Worm (Caenorhabditis elegans): ENCODE data around the gene bus-8A.

The bus-8A gene

ce11 chrX:5475164-5475576, 17.5 kb upstream of the bus-8A start (continued):
- peak; percentile 65 for TF ChIP-seq nhr-19 (GFP tag; conservative IDR thresholded peaks at IDR 0.05)
- no peak for TF ChIP-seq lin-13 (GFP tag; optimal IDR thresholded peaks at IDR 0.05)
- TF ChIP-seq egl-27 (tag; optimal IDR thresholded peaks at IDR 0.05), result peak in 1 of 2 experiments; percentile 84
- TF ChIP-seq fkh-10 (GFP tag; optimal IDR thresholded peaks at IDR 0.05), result no peak
- TF ChIP-seq C16A3.4 (tag; optimal IDR thresholded peaks at IDR 0.05), result peak; percentile 65
- peak; percentile 50 for TF ChIP-seq nhr-47 (tag; optimal IDR thresholded peaks at IDR 0.05)
- peak; percentile 48 for TF ChIP-seq ztf-4 (tag; optimal IDR thresholded peaks at IDR 0.05)
- TF ChIP-seq dsc-1 (tag; optimal IDR thresholded peaks at IDR 0.05), result no peak
- TF ChIP-seq unc-98 (GFP tag; IDR thresholded peaks at IDR 0.05), result no peak
- TF ChIP-seq ztf-11 (tag; optimal IDR thresholded peaks at IDR 0.05), result no peak
- peak; percentile 72 for TF ChIP-seq rnt-1 (tag; optimal IDR thresholded peaks at IDR 0.05)

DNA sequence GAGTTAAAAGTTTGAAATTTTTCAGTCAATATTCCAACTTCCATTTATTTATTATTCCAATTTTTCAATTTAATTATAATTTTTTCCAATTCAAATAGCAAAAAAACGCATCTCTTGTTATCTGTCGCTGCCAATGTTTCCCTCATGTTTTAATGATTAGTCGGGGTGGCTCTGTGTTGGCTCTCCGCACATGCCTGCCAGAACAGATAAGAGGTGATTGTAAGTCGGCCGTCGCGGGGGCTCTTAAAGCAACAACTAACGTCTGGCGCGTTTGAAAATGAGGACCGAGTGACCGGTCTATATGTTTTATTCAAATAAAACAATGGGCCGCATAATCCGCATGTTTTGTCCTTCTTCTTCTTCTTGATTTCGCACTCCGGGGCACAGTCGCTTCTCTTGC, 16.4 kb upstream of the bus-8A start:
- TF ChIP-seq mdl-1 (tag; optimal IDR thresholded peaks at IDR 0.05), result peak in 1 of 2 experiments; percentile 5
- TF ChIP-seq elt-2 (tag; optimal IDR thresholded peaks at IDR 0.05), result peak; percentile 47
- no peak for TF ChIP-seq nhr-90 (tag; optimal IDR thresholded peaks at IDR 0.05; ENCODE audit: poor library complexity)

DNA sequence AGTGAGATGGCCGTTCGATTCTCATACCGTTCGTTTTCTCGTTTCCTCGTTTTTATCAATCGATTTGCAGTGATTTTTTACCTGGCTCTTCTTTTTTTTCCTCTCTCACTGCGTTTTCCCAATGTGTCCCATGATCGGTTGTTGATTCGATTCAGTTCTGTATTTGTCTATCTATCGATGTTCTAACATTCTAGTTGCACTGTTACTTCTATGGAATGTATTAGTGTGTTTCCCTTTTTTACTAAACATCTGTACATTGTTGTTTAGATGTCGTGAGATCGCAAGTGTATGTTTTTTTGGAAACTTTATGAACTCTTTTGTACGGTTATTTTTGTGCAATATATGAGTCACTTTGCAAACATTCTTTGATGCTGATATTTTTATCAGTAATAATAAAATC, 15.1 kb upstream of the bus-8A start:
- TF ChIP-seq zip-4 (GFP tag; optimal IDR thresholded peaks at IDR 0.05) (no peak), nhr-19 (GFP tag; conservative IDR thresholded peaks at IDR 0.05) (no peak), fkh-4 (tag; optimal IDR thresholded peaks at IDR 0.05; ENCODE audit: borderline replicate concordance) (no peak), lin-15B (tag; optimal IDR thresholded peaks at IDR 0.05) (no peak), rnt-1 (tag; optimal IDR thresholded peaks at IDR 0.05) (no peak)

ce11 chrX:5478875-5479274, 13.8 kb upstream of the bus-8A start:
- TF ChIP-seq mep-1 (tag; optimal IDR thresholded peaks at IDR 0.05) (no peak), lsy-2 (tag; optimal IDR thresholded peaks at IDR 0.05) (peak in 1 of 2 experiments; percentile 6), grh-1 (GFP tag; IDR thresholded peaks at IDR 0.05) (no peak), skn-1 (tag; optimal IDR thresholded peaks at IDR 0.05) (no peak), nhr-20 (tag; optimal IDR thresholded peaks at IDR 0.05) (peak; percentile 0), nhr-11 (tag; optimal IDR thresholded peaks at IDR 0.05) (no peak), lin-14 (GFP tag; optimal IDR thresholded peaks at IDR 0.05) (peak; percentile 6), nhr-85 (tag) (peak; percentile 72), blmp-1 (tag; optimal IDR thresholded peaks at IDR 0.05) (peak; percentile 1), C34B4.2 (tag; optimal IDR thresholded peaks at IDR 0.05) (no peak), unc-98 (GFP tag; IDR thresholded peaks at IDR 0.05) (no peak), nhr-19 (GFP tag; conservative IDR thresholded peaks at IDR 0.05) (no peak), efl-1 (optimal IDR thresholded peaks at IDR 0.05) (no peak), efl-1 (GFP tag; optimal IDR thresholded peaks at IDR 0.05 in 1 of 2) (peak in 1 of 2 experiments; percentile 77)

DNA sequence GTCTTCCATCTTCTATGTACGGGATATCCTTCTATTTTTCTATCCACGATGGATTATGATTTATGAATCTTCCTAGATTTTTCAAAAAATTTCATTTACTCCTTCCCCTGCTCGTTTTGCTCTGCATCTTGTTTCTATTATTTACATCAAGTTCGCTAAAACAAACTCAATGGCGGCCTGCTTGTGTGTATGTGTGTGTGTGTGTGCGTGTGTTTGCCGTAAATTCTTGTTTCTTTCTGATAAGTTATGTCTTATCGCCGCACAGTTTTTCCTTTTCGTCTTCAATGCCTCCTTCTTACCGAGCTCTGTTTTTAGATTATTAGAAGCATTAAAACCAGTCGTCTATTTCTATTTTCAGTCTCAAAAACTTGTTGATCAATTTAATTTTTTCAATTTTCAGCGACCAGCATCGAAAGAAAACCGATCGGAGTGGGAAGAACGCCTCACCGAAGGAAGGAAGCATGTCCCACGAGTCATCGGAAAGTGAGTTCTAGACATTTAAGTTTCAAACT, 13.4 kb upstream of the bus-8A start, which contains the start of gene dlg-1:
Gene dlg-1, plus strand, starts transcription at position 401 of the 512 bp plus-strand sequence.
- TF ChIP-seq efl-1 (optimal IDR thresholded peaks at IDR 0.05) (no peak), efl-1 (GFP tag; optimal IDR thresholded peaks at IDR 0.05 in 1 of 2) (peak in 1 of 2 experiments; percentile 7), ceh-63 (GFP tag; optimal IDR thresholded peaks at IDR 0.05) (no peak), mdl-1 (tag; optimal IDR thresholded peaks at IDR 0.05) (peak in 1 of 2 experiments; percentile 8)

ce11 chrX:5479876-5480580, 12.7 kb upstream of the bus-8A start:
- TF ChIP-seq nhr-76 (tag; optimal IDR thresholded peaks at IDR 0.05) (no peak), xbp-1 (tag; optimal IDR thresholded peaks at IDR 0.05) (no peak), lin-15B (tag; optimal IDR thresholded peaks at IDR 0.05) (no peak), unc-86 (tag; optimal IDR thresholded peaks at IDR 0.05) (no peak), lir-3 (tag; optimal IDR thresholded peaks at IDR 0.05; ENCODE audit: poor library complexity) (no peak), nhr-90 (tag; optimal IDR thresholded peaks at IDR 0.05; ENCODE audit: poor library complexity) (peak; percentile 11), unc-98 (GFP tag; IDR thresholded peaks at IDR 0.05) (no peak), blmp-1 (tag; optimal IDR thresholded peaks at IDR 0.05) (peak; percentile 99), sox-4 (tag; optimal IDR thresholded peaks at IDR 0.05) (no peak), fos-1 (tag; optimal IDR thresholded peaks at IDR 0.05) (peak; percentile 32), dsc-1 (tag; optimal IDR thresholded peaks at IDR 0.05) (no peak), C16A3.4 (tag; optimal IDR thresholded peaks at IDR 0.05) (peak; percentile 40), unc-30 (tag; optimal IDR thresholded peaks at IDR 0.05) (no peak), rnt-1 (tag; optimal IDR thresholded peaks at IDR 0.05) (no peak), zip-4 (GFP tag; optimal IDR thresholded peaks at IDR 0.05) (no peak), sup-37 (GFP tag; optimal IDR thresholded peaks at IDR 0.05) (no peak), hlh-4 (tag; optimal IDR thresholded peaks at IDR 0.05) (no peak), lin-35 (GFP tag; optimal IDR thresholded peaks at IDR 0.05) (peak in 1 of 2 experiments; percentile 60)

Data from whole organism, L1 larva.